Fruit fly (Drosophila melanogaster) whole organism, pupa: Measurements from ENCODE around the gene CG32655.

Experiments
- CG10348 ChIP-seq: fragments of 200-800 bp; sonication (Bioruptor generic); IDR thresholded peaks from 2 replicates; pipeline ENCODE4 v1.3.6; 2022; ENCODE audit warnings: missing biosample characterization, missing genetic modification characterization
- CG13204 ChIP-seq: fragments of 200-800 bp; sonication (Bioruptor generic); optimal IDR thresholded peaks from 2 replicates; lab custom pipeline; 2018; ENCODE audit warnings: missing biosample characterization, mild to moderate bottlenecking, missing genetic modification characterization, moderate library complexity
- CG8159 ChIP-seq: fragments of 200-800 bp; sonication (Bioruptor generic); optimal IDR thresholded peaks from 3 replicates; lab custom pipeline; 2018; ENCODE audit warnings: missing biosample characterization, mild to moderate bottlenecking, missing genetic modification characterization, moderate library complexity
- CG8301 ChIP-seq: fragments of 200-800 bp; sonication (Bioruptor generic); optimal IDR thresholded peaks from 2 replicates; lab custom pipeline; 2018; ENCODE audit warnings: missing biosample characterization, mild to moderate bottlenecking, missing genetic modification characterization
- EcR ChIP-seq: fragments of 200-800 bp; sonication (Bioruptor generic); optimal IDR thresholded peaks from 3 replicates; lab custom pipeline; 2019; ENCODE audit warnings: missing biosample characterization, missing genetic modification characterization, mild to moderate bottlenecking, moderate library complexity, missing genetic modification reagents
- Pif1A ChIP-seq: fragments of 200-800 bp; sonication (Bioruptor generic); optimal IDR thresholded peaks from 3 replicates; lab custom pipeline; 2016; ENCODE audit warnings: missing biosample characterization, missing genetic modification characterization
- Pif1B ChIP-seq: fragments of 200-800 bp; sonication (Bioruptor generic); optimal IDR thresholded peaks from 3 replicates; lab custom pipeline; 2016; ENCODE audit warnings: missing biosample characterization, missing genetic modification characterization
- Snoo ChIP-seq: fragments of 200-800 bp; sonication (Bioruptor generic); optimal IDR thresholded peaks from 3 replicates; lab custom pipeline; 2017; ENCODE audit warnings: missing biosample characterization, mild to moderate bottlenecking, missing genetic modification characterization, inconsistent platforms
- rn ChIP-seq: fragments of 200-800 bp; sonication (Bioruptor generic); IDR thresholded peaks from 2 replicates; pipeline ENCODE4 v1.3.6; 2022; ENCODE audit warnings: missing biosample characterization, missing genetic modification characterization

DNA sequence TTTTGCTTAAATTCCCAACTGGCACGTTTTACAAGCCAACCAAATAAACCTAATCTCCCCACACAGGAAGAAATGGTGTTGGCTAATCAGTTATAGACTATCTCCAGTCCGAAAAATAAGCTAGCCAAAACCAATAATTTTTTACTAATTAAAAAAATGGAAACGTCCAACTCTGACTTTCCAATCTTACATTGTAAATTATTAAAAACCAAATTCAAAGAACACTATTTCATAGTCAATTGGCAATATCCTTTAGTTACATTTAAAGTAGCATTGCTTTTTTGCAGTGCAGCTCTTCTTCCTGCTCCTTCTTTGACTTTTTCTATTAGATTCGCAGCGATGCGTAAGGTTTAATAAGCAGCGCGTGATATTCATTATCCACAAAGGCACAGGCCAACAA, 23.3 kb upstream of the CG32655 start:
- no peak for TF ChIP-seq Snoo (tag; lab: Kevin White, UChicago)
- TF ChIP-seq CG10348 (GFP tag; lab: Robert Waterston, UW), result no peak
- no peak for TF ChIP-seq CG8301 (tag; lab: Kevin White, UChicago)
- TF ChIP-seq Pif1B (GFP tag; lab: Kevin White, UChicago), result no peak
- no peak for TF ChIP-seq CG13204 (GFP tag; lab: Kevin White, UChicago)
- no peak for TF ChIP-seq Pif1A (GFP tag; lab: Kevin White, UChicago)
- TF ChIP-seq CG8159, result no peak
- TF ChIP-seq EcR (GFP tag; lab: Kevin White, UChicago), result no peak
- no peak for TF ChIP-seq rn
